Worm (Caenorhabditis elegans): ENCODE data around the gene znfx-1.

Gene znfx-1

DNA sequence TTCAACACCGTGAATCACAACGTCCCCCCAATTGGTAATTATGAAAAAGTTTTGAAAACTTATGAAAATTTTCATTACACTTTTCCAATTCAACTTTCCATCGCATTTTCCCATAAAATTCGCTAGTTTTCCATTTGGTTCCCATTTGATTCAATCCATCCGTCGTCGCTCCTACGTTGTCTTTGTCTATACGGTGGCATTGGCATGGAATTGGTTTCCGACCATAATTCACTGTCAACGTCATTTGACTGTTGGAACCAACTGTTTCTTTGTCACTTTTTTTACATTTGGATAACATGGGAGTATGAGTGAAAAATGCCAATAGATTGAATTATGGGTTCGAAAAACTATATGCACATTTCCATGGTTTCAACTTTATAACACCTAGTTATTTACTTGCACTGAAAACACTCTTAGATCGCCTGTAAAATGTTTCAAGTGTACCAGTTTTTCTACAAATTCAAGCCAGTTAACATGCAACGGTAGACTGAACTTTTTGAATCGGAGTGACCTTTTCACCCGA, 44.6 kb downstream of the znfx-1 start:
- TF ChIP-seq tbx-9 (tag; optimal IDR thresholded peaks at IDR 0.05; ENCODE audit: borderline replicate concordance) (no peak), cebp-2 (GFP tag; IDR thresholded peaks at IDR 0.05) (no peak), attf-6 (GFP tag; IDR thresholded peaks at IDR 0.05) (no peak)

- TF ChIP-seq Y53F4B.3 (GFP tag; IDR thresholded peaks at IDR 0.05), result no peak
- TF ChIP-seq nhr-179 (tag; optimal IDR thresholded peaks at IDR 0.05), result no peak
- TF ChIP-seq unc-130 (GFP tag; optimal IDR thresholded peaks at IDR 0.05), result no peak
- TF ChIP-seq nhr-90 (tag; optimal IDR thresholded peaks at IDR 0.05), result no peak
- TF ChIP-seq F49E8.2 (tag; optimal IDR thresholded peaks at IDR 0.05; ENCODE audit: insufficient read depth), result no peak
- no peak for TF ChIP-seq ztf-22 (GFP tag; optimal IDR thresholded peaks at IDR 0.05)
- TF ChIP-seq F57A8.1 (GFP tag; optimal IDR thresholded peaks at IDR 0.05), result no peak
- TF ChIP-seq repo-1 (tag; optimal IDR thresholded peaks at IDR 0.05), result no peak
- no peak for TF ChIP-seq die-1 (tag; optimal IDR thresholded peaks at IDR 0.05)
- TF ChIP-seq zim-3 (tag; optimal IDR thresholded peaks at IDR 0.05), result no peak
- TF ChIP-seq lir-1 (GFP tag; conservative IDR thresholded peaks at IDR 0.05), result no peak
- TF ChIP-seq F57C9.4 (tag; optimal IDR thresholded peaks at IDR 0.05), result no peak
- TF ChIP-seq akir-1 (GFP tag; optimal IDR thresholded peaks at IDR 0.05), result no peak
- TF ChIP-seq gei-17 (GFP tag; optimal IDR thresholded peaks at IDR 0.05), result no peak
- TF ChIP-seq madf-8 (GFP tag; conservative IDR thresholded peaks at IDR 0.05), result no peak
Observed at ce11 chrII:9258566-9258965, 45.1 kb downstream of the znfx-1 start.

- TF ChIP-seq madf-10 (tag; optimal IDR thresholded peaks at IDR 0.05), result no peak
- no peak for TF ChIP-seq ekl-4 (GFP tag; IDR thresholded peaks at IDR 0.05)
- no peak for TF ChIP-seq nfya-2 (GFP tag; IDR thresholded peaks at IDR 0.05)
- TF ChIP-seq lin-35 (GFP tag; optimal IDR thresholded peaks at IDR 0.05), result no peak
- no peak for TF ChIP-seq die-1 (tag; optimal IDR thresholded peaks at IDR 0.05)
- TF ChIP-seq ztf-26 (tag; optimal IDR thresholded peaks at IDR 0.05), result no peak
- no peak for TF ChIP-seq attf-6 (GFP tag; IDR thresholded peaks at IDR 0.05)
- no peak for TF ChIP-seq Y56A3A.18 (GFP tag; IDR thresholded peaks at IDR 0.05)
- no peak for TF ChIP-seq ceh-91 (GFP tag; IDR thresholded peaks at IDR 0.05)
- no peak for TF ChIP-seq egl-18 (GFP tag; IDR thresholded peaks at IDR 0.05)
- TF ChIP-seq sdz-38 (tag; optimal IDR thresholded peaks at IDR 0.05), result no peak
- no peak for TF ChIP-seq ztf-3 (GFP tag; optimal IDR thresholded peaks at IDR 0.05)
- TF ChIP-seq tbp1 (GFP tag; optimal IDR thresholded peaks at IDR 0.05), result no peak
Observed at ce11 chrII:9260026-9260425, 46.6 kb downstream of the znfx-1 start.

DNA sequence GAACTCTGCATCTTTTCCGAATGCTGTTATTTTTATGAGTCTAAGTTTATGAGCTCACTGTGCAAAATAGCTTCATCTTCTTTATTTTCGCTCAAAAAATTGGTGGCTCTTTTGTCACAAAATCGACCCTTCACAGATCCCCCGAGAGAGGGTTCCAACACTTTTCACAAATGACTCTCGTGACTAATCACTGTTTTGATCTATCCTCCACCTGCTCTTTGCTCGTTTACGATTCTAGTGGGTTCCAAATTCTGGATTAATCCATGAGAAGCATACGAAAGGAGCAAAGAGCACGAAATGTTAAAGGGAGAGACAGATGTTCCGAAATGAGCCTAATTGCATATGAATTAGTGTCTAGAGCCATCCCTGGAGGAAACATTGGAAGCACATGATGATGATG, 47.9 kb downstream of the znfx-1 start:
- TF ChIP-seq cebp-1 (GFP tag; IDR thresholded peaks at IDR 0.05) (no peak), cebp-1 (tag; optimal IDR thresholded peaks at IDR 0.05) (no peak), ztf-28 (GFP tag; IDR thresholded peaks at IDR 0.05) (no peak), xnd-1 (tag; optimal IDR thresholded peaks at IDR 0.05) (no peak), lag-1 (GFP tag; IDR thresholded peaks at IDR 0.05) (no peak)

Measured in whole organism, young adult.